Fruit fly (Drosophila melanogaster) whole organism, embryonic: ENCODE measurements around the gene CG31817.

Experiments
- Abd-B ChIP-seq: fragments of 200-800 bp; sonication (Bioruptor generic); optimal IDR thresholded peaks from 2 replicates; lab custom pipeline; 2018; ENCODE audit warnings: missing biosample characterization, mild to moderate bottlenecking, missing genetic modification characterization, moderate library complexity
- Aef1 ChIP-seq: fragments of 200-800 bp; sonication (Bioruptor generic); IDR thresholded peaks from 3 replicates; pipeline ENCODE4 v1.3.6; 2022; ENCODE audit warnings: missing biosample characterization, missing genetic modification characterization
- CG10431 ChIP-seq: fragments of 200-800 bp; sonication (Bioruptor generic); optimal IDR thresholded peaks from 3 replicates; lab custom pipeline; 2018; ENCODE audit warnings: missing biosample characterization, mild to moderate bottlenecking, missing genetic modification characterization
- CG14965 ChIP-seq: fragments of 200-800 bp; sonication (Bioruptor generic); optimal IDR thresholded peaks from 2 replicates; lab custom pipeline; 2016; ENCODE audit warnings: missing biosample characterization, missing genetic modification characterization, borderline replicate concordance
- CG15479 ChIP-seq: fragments of 200-800 bp; sonication (Bioruptor generic); optimal IDR thresholded peaks from 3 replicates; lab custom pipeline; 2019; ENCODE audit warnings: missing biosample characterization, mild to moderate bottlenecking, missing genetic modification characterization, moderate library complexity
- CG15514 ChIP-seq: fragments of 200-800 bp; sonication (Bioruptor generic); optimal IDR thresholded peaks from 3 replicates; lab custom pipeline; 2017; ENCODE audit warnings: missing biosample characterization, missing genetic modification characterization, mild to moderate bottlenecking, moderate library complexity, missing genetic modification reagents
- CG15601 ChIP-seq: fragments of 200-800 bp; sonication (Bioruptor generic); optimal IDR thresholded peaks from 3 replicates; lab custom pipeline; 2019; ENCODE audit warnings: missing biosample characterization, mild to moderate bottlenecking, missing genetic modification characterization, moderate library complexity
- CG17328 ChIP-seq: fragments of 200-800 bp; sonication (Bioruptor generic); IDR thresholded peaks from 2 replicates; pipeline ENCODE4 v1.3.6; 2022; ENCODE audit warnings: missing biosample characterization, missing genetic modification characterization
- CG17361 ChIP-seq: fragments of 200-800 bp; sonication (Bioruptor generic); IDR thresholded peaks from 3 replicates; pipeline ENCODE4 v1.3.6; 2022; ENCODE audit warnings: missing biosample characterization, missing genetic modification characterization
- CG33557 ChIP-seq: fragments of 200-800 bp; sonication (Bioruptor generic); optimal IDR thresholded peaks from 2 replicates; lab custom pipeline; 2019; ENCODE audit warnings: missing biosample characterization, mild to moderate bottlenecking, missing genetic modification characterization, moderate library complexity
- CG3838 ChIP-seq: fragments of 200-800 bp; sonication (Bioruptor generic); optimal IDR thresholded peaks from 3 replicates; lab custom pipeline; 2016; ENCODE audit warnings: missing biosample characterization, missing genetic modification characterization
- CG42726 ChIP-seq: fragments of 200-800 bp; sonication (Bioruptor generic); IDR thresholded peaks from 2 replicates; pipeline ENCODE4 v1.3.6; 2022; ENCODE audit warnings: missing biosample characterization, missing genetic modification characterization; ENCODE audit not compliant: partially characterized antibody
- CG43689 ChIP-seq: fragments of 200-800 bp; sonication (Bioruptor generic); IDR thresholded peaks from 2 replicates; pipeline ENCODE4 v1.3.6; 2022; ENCODE audit warnings: missing biosample characterization, missing genetic modification characterization
- CG6689 ChIP-seq: fragments of 200-800 bp; sonication (Bioruptor generic); IDR thresholded peaks from 2 replicates; pipeline ENCODE4 v1.3.6; 2022; ENCODE audit warnings: missing biosample characterization, missing genetic modification characterization
- CG7357 ChIP-seq: fragments of 200-800 bp; sonication (Bioruptor generic); IDR thresholded peaks from 3 replicates; pipeline ENCODE4 v1.3.6; 2022; ENCODE audit warnings: missing biosample characterization, missing genetic modification characterization
- CG7556 ChIP-seq: fragments of 200-800 bp; sonication (Bioruptor generic); optimal IDR thresholded peaks from 2 replicates; lab custom pipeline; 2017; ENCODE audit warnings: missing biosample characterization, mild to moderate bottlenecking, missing genetic modification characterization
- CG8089 ChIP-seq: fragments of 200-800 bp; sonication (Bioruptor generic); optimal IDR thresholded peaks from 3 replicates; lab custom pipeline; 2016; ENCODE audit warnings: missing biosample characterization, missing genetic modification characterization
- CG8388 ChIP-seq: fragments of 200-800 bp; sonication (Bioruptor generic); optimal IDR thresholded peaks from 2 replicates; lab custom pipeline; 2019; ENCODE audit warnings: missing biosample characterization, mild to moderate bottlenecking, missing genetic modification characterization, moderate library complexity
- CG9932 ChIP-seq: fragments of 200-800 bp; sonication (Bioruptor generic); IDR thresholded peaks from 2 replicates; pipeline ENCODE4 v1.3.6; 2022; ENCODE audit warnings: missing biosample characterization, missing genetic modification characterization
- CoRest ChIP-seq: fragments of 200-800 bp; sonication (Bioruptor generic); optimal IDR thresholded peaks from 3 replicates; lab custom pipeline; 2018; ENCODE audit warnings: missing biosample characterization, mild to moderate bottlenecking, missing genetic modification characterization, moderate library complexity
- Dll ChIP-seq: fragments of 200-800 bp; sonication (Bioruptor generic); IDR thresholded peaks from 4 replicates; pipeline ENCODE4 v1.3.6; 2022; ENCODE audit warnings: missing biosample characterization, missing genetic modification characterization; ENCODE audit not compliant: partially characterized antibody
- Drgx ChIP-seq: fragments of 200-800 bp; sonication (Bioruptor generic); IDR thresholded peaks from 2 replicates; pipeline ENCODE4 v1.3.6; 2022; ENCODE audit warnings: missing biosample characterization, missing genetic modification characterization
- Gug ChIP-seq: fragments of 200-800 bp; sonication (Bioruptor generic); IDR thresholded peaks from 4 replicates; pipeline ENCODE4 v1.3.6; 2022; ENCODE audit warnings: missing biosample characterization, missing genetic modification characterization
- HLH4C ChIP-seq: fragments of 200-800 bp; sonication (Bioruptor generic); IDR thresholded peaks from 3 replicates; pipeline ENCODE4 v1.3.6; 2022; ENCODE audit warnings: missing biosample characterization, missing genetic modification characterization; ENCODE audit not compliant: partially characterized antibody
- Hey ChIP-seq: fragments of 200-800 bp; sonication (Bioruptor generic); optimal IDR thresholded peaks from 3 replicates; lab custom pipeline; 2018; ENCODE audit warnings: missing biosample characterization, mild to moderate bottlenecking, missing genetic modification characterization
- Lhr ChIP-seq: fragments of 200-800 bp; sonication (Bioruptor generic); optimal IDR thresholded peaks from 3 replicates; lab custom pipeline; 2017; ENCODE audit warnings: mild to moderate bottlenecking, missing biosample characterization, missing genetic modification reagents, missing genetic modification characterization
- Myb ChIP-seq: fragments of 200-800 bp; sonication (Bioruptor generic); optimal IDR thresholded peaks from 2 replicates; lab custom pipeline; 2016; ENCODE audit warnings: missing biosample characterization, missing genetic modification characterization
- NC2β ChIP-seq: fragments of 200-800 bp; sonication (Bioruptor generic); optimal IDR thresholded peaks from 2 replicates; lab custom pipeline; 2016; ENCODE audit warnings: missing biosample characterization, missing genetic modification characterization
- Nf-YC ChIP-seq: fragments of 200-800 bp; optimal IDR thresholded peaks from 3 replicates; lab custom pipeline; 2019; ENCODE audit warnings: missing biosample characterization, mild to moderate bottlenecking, missing genetic modification characterization, moderate library complexity
- Sin3A ChIP-seq: fragments of >200 bp; optimal IDR thresholded peaks from 2 replicates; lab custom pipeline; 2018
- aop ChIP-seq: fragments of 200-800 bp; sonication (Bioruptor generic); IDR thresholded peaks from 2 replicates; pipeline ENCODE4 v1.3.6; 2022; ENCODE audit warnings: missing biosample characterization, missing genetic modification characterization
- ap ChIP-seq: fragments of 200-800 bp; sonication (Bioruptor generic); IDR thresholded peaks from 2 replicates; pipeline ENCODE4 v1.3.6; 2022; ENCODE audit warnings: missing biosample characterization, missing genetic modification characterization
- br ChIP-seq: fragments of >200 bp; optimal IDR thresholded peaks from 2 replicates; lab custom pipeline; 2017
- eyg ChIP-seq: fragments of 200-800 bp; sonication (Bioruptor generic); optimal IDR thresholded peaks from 3 replicates; lab custom pipeline; 2016; ENCODE audit warnings: missing biosample characterization, missing genetic modification characterization
- hb ChIP-seq: fragments of 200-800 bp; sonication (Bioruptor generic); IDR thresholded peaks from 3 replicates; pipeline ENCODE4 v1.3.6; 2022; ENCODE audit warnings: missing biosample characterization, missing genetic modification characterization; ENCODE audit not compliant: partially characterized antibody
- hkb ChIP-seq, 2 experiments: fragments of 200-800 bp in 1 of 2; fragments of >200 bp in 1 of 2; sonication (Bioruptor generic) in 1 of 2; IDR thresholded peaks in 1 of 2; optimal IDR thresholded peaks in 1 of 2; 2 replicates each; pipeline versions ENCODE4 v1.3.6 to Lab custom; 2017 to 2022; ENCODE audit warnings: missing biosample characterization in 1 of 2, missing genetic modification characterization in 1 of 2
- insv ChIP-seq, 2 experiments: fragments of 200-800 bp; sonication (Bioruptor generic); optimal IDR thresholded peaks; 3 replicates each; lab custom pipeline; 2016 to 2018; ENCODE audit warnings: missing biosample characterization in 2 of 2, missing genetic modification characterization in 2 of 2
- jing ChIP-seq: fragments of 200-800 bp; sonication (Bioruptor generic); optimal IDR thresholded peaks from 2 replicates; lab custom pipeline; 2018; ENCODE audit warnings: missing biosample characterization, mild to moderate bottlenecking, missing genetic modification characterization
- lab ChIP-seq: fragments of 200-800 bp; sonication (Bioruptor generic); optimal IDR thresholded peaks from 3 replicates; lab custom pipeline; 2017; ENCODE audit warnings: missing biosample characterization, missing genetic modification characterization, mild to moderate bottlenecking, moderate library complexity, missing genetic modification reagents
- lbe ChIP-seq: fragments of 200-800 bp; sonication (Bioruptor generic); optimal IDR thresholded peaks from 2 replicates; lab custom pipeline; 2016; ENCODE audit warnings: missing biosample characterization, mild to moderate bottlenecking, missing genetic modification characterization
- nmo ChIP-seq: fragments of 200-800 bp; sonication (Bioruptor generic); optimal IDR thresholded peaks from 2 replicates; lab custom pipeline; 2018; ENCODE audit warnings: missing biosample characterization, mild to moderate bottlenecking, missing genetic modification characterization, moderate library complexity
- repo ChIP-seq: fragments of 200-800 bp; sonication (Bioruptor generic); optimal IDR thresholded peaks from 2 replicates; lab custom pipeline; 2016; ENCODE audit warnings: missing biosample characterization, missing genetic modification characterization
- run ChIP-seq: fragments of 200-800 bp; sonication (Bioruptor generic); optimal IDR thresholded peaks from 3 replicates; lab custom pipeline; 2018; ENCODE audit warnings: missing biosample characterization, mild to moderate bottlenecking, missing genetic modification characterization
- scrt ChIP-seq: fragments of 200-800 bp; sonication (Bioruptor generic); optimal IDR thresholded peaks from 2 replicates; lab custom pipeline; 2018; ENCODE audit warnings: missing biosample characterization, mild to moderate bottlenecking, missing genetic modification characterization, moderate library complexity
- sens ChIP-seq: fragments of 200-800 bp; sonication (Bioruptor generic); peaks from one replicate; lab custom pipeline; 2016; ENCODE audit warnings: missing biosample characterization, missing genetic modification characterization
- stwl ChIP-seq: fragments of 200-800 bp; sonication (Bioruptor generic); optimal IDR thresholded peaks from 3 replicates; lab custom pipeline; 2018; ENCODE audit warnings: missing biosample characterization, mild to moderate bottlenecking, missing genetic modification characterization, moderate library complexity
- tap ChIP-seq: fragments of 200-800 bp; optimal IDR thresholded peaks from 3 replicates; lab custom pipeline; 2019; ENCODE audit warnings: missing biosample characterization, mild to moderate bottlenecking, missing genetic modification characterization, moderate library complexity
- tna ChIP-seq: fragments of 200-800 bp; sonication (Bioruptor generic); IDR thresholded peaks from 2 replicates; pipeline ENCODE4 v1.3.6; 2022; ENCODE audit warnings: missing biosample characterization, missing genetic modification characterization; ENCODE audit not compliant: partially characterized antibody

Gene CG31817

DNA sequence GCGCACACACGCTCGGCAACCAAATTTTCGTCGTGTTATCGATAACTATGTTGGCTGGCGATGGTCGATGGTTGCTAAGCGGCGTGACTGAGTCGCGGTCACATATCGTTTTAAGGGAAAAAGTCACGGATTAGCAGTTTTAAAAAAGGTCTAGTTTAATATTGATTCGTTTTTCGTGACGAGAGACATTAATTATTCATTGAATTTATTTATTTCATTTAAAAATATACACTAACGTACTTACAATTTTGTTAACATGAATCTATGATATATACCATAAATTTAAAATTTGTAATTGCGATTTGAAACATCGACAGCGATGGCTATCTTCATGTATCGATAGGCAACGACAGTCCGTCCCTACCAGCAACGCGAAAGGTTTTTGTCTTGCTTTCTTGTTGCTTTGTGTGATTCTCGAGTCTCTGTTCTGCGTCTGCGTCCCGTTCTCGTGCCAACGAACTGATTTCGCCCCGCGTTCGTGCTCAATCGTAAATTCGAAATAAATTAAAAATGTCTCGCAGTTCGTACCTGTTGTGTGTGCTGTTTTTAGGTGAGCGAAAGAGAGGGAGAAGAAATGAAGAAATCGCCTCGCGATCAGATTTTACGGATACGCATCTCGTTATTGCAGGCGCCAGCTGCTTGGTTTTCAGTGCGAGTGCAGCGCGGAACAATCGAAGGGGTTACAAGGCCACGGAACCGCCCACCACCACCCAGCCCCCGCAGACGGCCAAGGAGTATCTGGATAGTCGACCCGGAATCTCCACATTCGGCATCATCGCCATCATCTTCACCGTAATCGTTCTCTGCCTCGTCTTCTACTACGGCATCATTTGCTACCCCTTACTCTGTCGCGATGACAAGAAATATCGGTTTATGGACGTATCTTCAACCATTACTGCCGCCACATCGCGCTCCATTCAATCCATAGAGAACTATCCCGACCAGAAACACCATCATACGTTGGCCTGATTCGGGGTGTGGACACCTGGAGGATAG, 15.2 kb upstream of the CG31817 start, which contains the start of the genes Hyls1, chif and CG4455 (continued):
- TF ChIP-seq stwl (tag; lab: Kevin White, UChicago) (peak; percentile 71), ap (no peak), Lhr (GFP tag; lab: Kevin White, UChicago) (peak; percentile 47), lbe (GFP tag; lab: Kevin White, UChicago) (peak; percentile 58), repo (GFP tag; lab: Kevin White, UChicago) (no peak), br (no peak), Abd-B (GFP tag; lab: Kevin White, UChicago) (peak; percentile 64), CG17328 (GFP tag; lab: Robert Waterston, UW) (no peak), hkb (optimal IDR thresholded peaks at IDR 0.05; lab: Kevin White, UChicago) (peak; percentile 82), hkb (GFP tag; IDR thresholded peaks at IDR 0.05; lab: Robert Waterston, UW) (no peak), NC2β (GFP tag; lab: Kevin White, UChicago) (no peak), Gug (GFP tag; lab: Robert Waterston, UW) (peak; percentile 32; the same call in 1 of the 4 replicates), HLH4C (peak; percentile 93), jing (no peak), tap (tag; lab: Kevin White, UChicago) (peak; percentile 11), CG42726 (peak; percentile 72), Myb (GFP tag; lab: Kevin White, UChicago) (no peak), tna (peak; percentile 61; the same call in 1 of the 2 replicates), CG15479 (GFP tag; lab: Kevin White, UChicago) (peak; percentile 44), CG43689 (GFP tag; lab: Robert Waterston, UW) (no peak), CG15601 (tag; lab: Kevin White, UChicago) (peak; percentile 59), CG17361 (GFP tag; lab: Robert Waterston, UW) (peak; percentile 59; the same call in 2 of the 3 replicates), Hey (no peak), hb (GFP tag; lab: Robert Waterston, UW) (peak; percentile 89), run (peak; percentile 5), CG8388 (GFP tag; lab: Kevin White, UChicago) (no peak), insv (GFP tag; optimal IDR thresholded peaks at IDR 0.05; lab: Kevin White, UChicago) (no peak), CG3838 (GFP tag; lab: Kevin White, UChicago) (peak; percentile 17), CG8089 (GFP tag; lab: Kevin White, UChicago) (no peak), scrt (GFP tag; lab: Kevin White, UChicago) (peak; percentile 23), CoRest (peak; percentile 78), CG15514 (peak; percentile 32), sens (peak; percentile 74), Dll (GFP tag; lab: Robert Waterston, UW) (peak; percentile 95), CG7556 (GFP tag; lab: Kevin White, UChicago) (no peak), CG10431 (GFP tag; lab: Kevin White, UChicago) (no peak), Nf-YC (peak; percentile 64), aop (GFP tag; lab: Robert Waterston, UW) (no peak), Drgx (GFP tag; lab: Robert Waterston, UW) (no peak), CG33557 (peak; percentile 27), CG14965 (GFP tag; lab: Kevin White, UChicago) (no peak), Sin3A (lab: Kevin White, UChicago) (peak; percentile 98), CG9932 (GFP tag; lab: Robert Waterston, UW) (peak; percentile 68), CG7357 (GFP tag; lab: Robert Waterston, UW) (no peak), nmo (GFP tag; lab: Kevin White, UChicago) (peak; percentile 72), eyg (GFP tag; lab: Kevin White, UChicago) (no peak), lab (GFP tag; lab: Kevin White, UChicago) (peak; percentile 29), Aef1 (GFP tag; lab: Robert Waterston, UW) (no peak), CG6689 (no peak)
